Worm (Caenorhabditis elegans): Measurements from ENCODE around the gene T05A1.5.

DNA sequence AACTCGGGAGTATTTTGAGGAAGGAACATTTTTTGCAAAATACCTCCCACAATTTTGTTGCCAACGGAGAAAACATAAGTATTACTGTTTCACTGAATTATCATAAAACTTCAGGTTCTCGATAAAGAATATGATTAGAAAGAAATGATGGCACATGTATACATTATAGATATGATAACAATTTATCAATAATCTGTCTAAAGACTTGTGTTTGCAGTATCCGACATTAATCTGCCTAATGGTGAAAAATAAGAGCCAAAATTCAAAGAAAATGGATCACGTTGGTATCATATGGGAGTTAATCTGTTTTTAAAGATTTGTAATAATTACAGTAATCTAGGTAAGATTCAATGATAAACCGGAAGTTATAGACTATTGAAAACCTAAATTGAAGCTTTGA lies 25.5 kb upstream of the T05A1.5 start:
- TF ChIP-seq nhr-76 (tag; optimal IDR thresholded peaks at IDR 0.05) (no peak), nhr-85 (tag) (no peak), fos-1 (tag; optimal IDR thresholded peaks at IDR 0.05) (no peak), fkh-8 (tag; optimal IDR thresholded peaks at IDR 0.05) (no peak), unc-130 (tag; optimal IDR thresholded peaks at IDR 0.05) (no peak), C16A3.4 (tag; optimal IDR thresholded peaks at IDR 0.05) (no peak), nhr-90 (tag; optimal IDR thresholded peaks at IDR 0.05; ENCODE audit: poor library complexity) (no peak), swsn-7 (tag; optimal IDR thresholded peaks at IDR 0.05) (no peak), ets-5 (GFP tag; IDR thresholded peaks at IDR 0.05) (no peak), aha-1 (tag; optimal IDR thresholded peaks at IDR 0.05) (no peak), lin-35 (GFP tag; optimal IDR thresholded peaks at IDR 0.05) (no peak), skn-1 (tag; optimal IDR thresholded peaks at IDR 0.05) (no peak), grh-1 (GFP tag; IDR thresholded peaks at IDR 0.05) (no peak), tbx-2 (tag; optimal IDR thresholded peaks at IDR 0.05) (no peak)

All from whole organism, L1 larva.